Fruit fly (Drosophila melanogaster) whole organism, embryonic: ENCODE measurements around the gene Lamp1.

ENCODE experiments used
- BEAF-32 ChIP-seq: fragments of 200-800 bp; sonication (Bioruptor generic); optimal IDR thresholded peaks from 3 replicates; lab custom pipeline; 2017; ENCODE audit warnings: missing biosample characterization, missing genetic modification characterization, mild to moderate bottlenecking, moderate library complexity, missing genetic modification reagents
- CG1603 ChIP-seq: fragments of 200-800 bp; sonication (Bioruptor generic); optimal IDR thresholded peaks from 2 replicates; lab custom pipeline; 2019; ENCODE audit warnings: missing biosample characterization, mild to moderate bottlenecking, missing genetic modification characterization, moderate library complexity
- CG17361 ChIP-seq: fragments of 200-800 bp; sonication (Bioruptor generic); IDR thresholded peaks from 3 replicates; pipeline ENCODE4 v1.3.6; 2022; ENCODE audit warnings: missing biosample characterization, missing genetic modification characterization
- CG17829 ChIP-seq: fragments of 200-800 bp; optimal IDR thresholded peaks from 2 replicates; lab custom pipeline; 2019; ENCODE audit warnings: missing biosample characterization, mild to moderate bottlenecking, missing genetic modification characterization, moderate library complexity
- CG2120 ChIP-seq: fragments of 200-800 bp; sonication (Bioruptor generic); optimal IDR thresholded peaks from 3 replicates; lab custom pipeline; 2016; ENCODE audit warnings: missing biosample characterization, missing genetic modification characterization
- CG9215 ChIP-seq: fragments of 200-800 bp; sonication (Bioruptor generic); IDR thresholded peaks from 2 replicates; pipeline ENCODE4 v1.3.6; 2022; ENCODE audit warnings: missing biosample characterization, missing genetic modification characterization
- MESR4 ChIP-seq: fragments of 200-800 bp; sonication (Bioruptor generic); optimal IDR thresholded peaks from 2 replicates; lab custom pipeline; 2018; ENCODE audit warnings: missing biosample characterization, mild to moderate bottlenecking, missing genetic modification characterization, moderate library complexity
- Oaz ChIP-seq: fragments of 200-800 bp; sonication (Bioruptor generic); IDR thresholded peaks from 2 replicates; pipeline ENCODE4 v1.3.6; 2022; ENCODE audit warnings: missing biosample characterization, missing genetic modification characterization
- Six4 ChIP-seq: fragments of 200-800 bp; sonication (Bioruptor generic); optimal IDR thresholded peaks from 2 replicates; lab custom pipeline; 2016; ENCODE audit warnings: missing biosample characterization, missing genetic modification characterization
- Stat92E ChIP-seq, 3 experiments: fragments of >200 bp in 2 of 3; fragments of 200-800 bp in 1 of 3; sonication (Bioruptor generic) in 1 of 3; optimal IDR thresholded peaks; 2 replicates each; lab custom pipeline; 2017 to 2019; ENCODE audit warnings: missing biosample characterization in 3 of 3, missing genetic modification characterization in 3 of 3, mild to moderate bottlenecking in 1 of 3, moderate library complexity in 1 of 3
- corto ChIP-seq: fragments of 200-800 bp; sonication (Bioruptor generic); optimal IDR thresholded peaks from 2 replicates; lab custom pipeline; 2016; ENCODE audit warnings: missing biosample characterization, mild to moderate bottlenecking, missing genetic modification characterization, moderate library complexity
- emc ChIP-seq: fragments of 200-800 bp; sonication (Bioruptor generic); optimal IDR thresholded peaks from 2 replicates; lab custom pipeline; 2016; ENCODE audit warnings: missing biosample characterization, missing genetic modification characterization
- pho ChIP-seq: fragments of 200-800 bp; sonication (Bioruptor generic); optimal IDR thresholded peaks from 2 replicates; lab custom pipeline; 2016; ENCODE audit warnings: missing biosample characterization, missing genetic modification characterization
- tin ChIP-seq: fragments of 200-800 bp; sonication (Bioruptor generic); optimal IDR thresholded peaks from 3 replicates; lab custom pipeline; 2016; ENCODE audit warnings: missing biosample characterization, missing genetic modification characterization
- toy ChIP-seq: fragments of 200-800 bp; sonication (Bioruptor generic); IDR thresholded peaks from 2 replicates; pipeline ENCODE4 v1.3.6; 2022; ENCODE audit warnings: missing biosample characterization, missing genetic modification characterization

The Lamp1 gene

DNA sequence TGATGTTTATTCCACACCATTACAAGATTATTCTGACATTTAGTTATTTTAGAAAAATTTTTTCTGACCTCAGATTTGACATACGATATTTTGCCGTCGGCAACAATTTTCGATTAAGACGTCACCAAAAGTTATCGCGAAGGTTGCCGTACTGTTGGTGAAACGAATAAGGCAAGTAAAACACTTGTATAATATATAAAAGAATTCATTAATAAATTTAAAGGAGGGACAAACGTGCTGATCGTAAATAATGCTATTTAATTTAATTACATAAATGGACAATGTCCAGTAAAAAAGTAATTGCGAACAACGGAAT, 51.2 kb downstream of the Lamp1 start (continued):
- TF ChIP-seq CG17361 (GFP tag; lab: Robert Waterston, UW) (no peak), corto (GFP tag; lab: Kevin White, UChicago) (no peak), MESR4 (GFP tag; lab: Kevin White, UChicago) (no peak), emc (GFP tag; lab: Kevin White, UChicago) (no peak), Stat92E (GFP tag; optimal IDR thresholded peaks at IDR 0.05; lab: Kevin White, UChicago) (no peak), CG9215 (GFP tag; lab: Robert Waterston, UW) (no peak), pho (GFP tag; lab: Kevin White, UChicago) (no peak), CG2120 (GFP tag; lab: Kevin White, UChicago) (no peak), toy (GFP tag; lab: Robert Waterston, UW) (no peak), CG17829 (tag; lab: Kevin White, UChicago) (no peak), CG1603 (tag; lab: Kevin White, UChicago) (peak; percentile 57), tin (no peak), Oaz (GFP tag; lab: Robert Waterston, UW) (no peak), BEAF-32 (GFP tag; lab: Kevin White, UChicago) (peak; percentile 67), Six4 (GFP tag; lab: Kevin White, UChicago) (no peak)
